Fruit fly (Drosophila melanogaster): ENCODE measurements around the gene kek5.

Gene kek5

DNA sequence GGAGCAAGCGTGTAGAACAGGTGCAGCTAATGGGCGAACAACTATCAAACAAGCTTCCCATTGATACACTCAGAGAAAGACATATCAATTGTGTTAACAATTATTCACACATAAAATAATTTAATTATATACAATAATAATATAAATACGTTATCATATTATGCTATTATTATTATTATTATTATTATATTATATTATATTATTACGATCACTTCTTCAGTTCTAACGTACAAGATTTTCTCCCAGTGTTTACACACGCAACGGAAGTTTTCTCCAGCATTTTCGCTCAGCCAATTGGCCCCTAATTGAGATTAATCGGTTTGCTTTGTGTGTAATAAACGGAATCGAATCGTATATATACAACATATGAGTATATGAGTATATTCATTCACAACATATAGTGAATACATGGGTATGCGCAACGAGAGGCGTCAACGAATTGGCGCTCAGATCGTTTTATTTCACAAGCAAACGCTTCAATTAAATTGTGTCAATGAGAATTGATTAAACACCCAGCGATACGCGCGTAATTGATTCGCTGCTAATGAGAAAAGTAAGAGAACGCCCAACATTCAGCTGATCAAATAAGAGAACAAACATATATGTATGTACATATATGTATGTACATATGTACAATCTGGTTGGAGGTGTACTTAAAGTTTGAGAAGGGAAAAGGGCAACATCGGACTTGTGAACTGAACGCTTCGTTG lies 35.8 kb upstream of the kek5 start (continued):
- TF ChIP-seq CG32767 (GFP tag; IDR thresholded peaks at IDR 0.05) (peak; percentile 38; the same call in 1 of the 2 replicates), scrt (GFP tag; optimal IDR thresholded peaks at IDR 0.05) (peak; percentile 37), Vsx1 (GFP tag; optimal IDR thresholded peaks at IDR 0.05) (peak; percentile 43), hth (optimal IDR thresholded peaks at IDR 0.05) (no peak), nau (GFP tag; optimal IDR thresholded peaks at IDR 0.05) (no peak), pum (GFP tag; optimal IDR thresholded peaks at IDR 0.05) (no peak), sc (optimal IDR thresholded peaks at IDR 0.05) (no peak), sc (GFP tag; optimal IDR thresholded peaks at IDR 0.05) (peak; percentile 13), CG32532 (GFP tag; IDR thresholded peaks at IDR 0.05) (peak; percentile 59), ssp (GFP tag; IDR thresholded peaks at IDR 0.05) (no peak), Awh (GFP tag; IDR thresholded peaks at IDR 0.05) (0 out of 2 replicates have a peak, but pooled peaks have one; percentile 18), Six4 (GFP tag; optimal IDR thresholded peaks at IDR 0.05) (peak; percentile 45), Dp (GFP tag; optimal IDR thresholded peaks at IDR 0.05) (no peak), HmgZ (tag; optimal IDR thresholded peaks at IDR 0.05) (peak; percentile 1), CG17186 (GFP tag; optimal IDR thresholded peaks at IDR 0.05) (no peak), CG13424 (tag; optimal IDR thresholded peaks at IDR 0.05) (peak; percentile 69), seq (GFP tag; IDR thresholded peaks at IDR 0.05) (peak; percentile 61), kah (GFP tag; optimal IDR thresholded peaks at IDR 0.05) (peak; percentile 38), z (GFP tag; IDR thresholded peaks at IDR 0.05) (no peak), D (optimal IDR thresholded peaks at IDR 0.05) (no peak), D (GFP tag; optimal IDR thresholded peaks at IDR 0.05) (peak; percentile 28), Usf (GFP tag; optimal IDR thresholded peaks at IDR 0.05) (no peak)

DNA sequence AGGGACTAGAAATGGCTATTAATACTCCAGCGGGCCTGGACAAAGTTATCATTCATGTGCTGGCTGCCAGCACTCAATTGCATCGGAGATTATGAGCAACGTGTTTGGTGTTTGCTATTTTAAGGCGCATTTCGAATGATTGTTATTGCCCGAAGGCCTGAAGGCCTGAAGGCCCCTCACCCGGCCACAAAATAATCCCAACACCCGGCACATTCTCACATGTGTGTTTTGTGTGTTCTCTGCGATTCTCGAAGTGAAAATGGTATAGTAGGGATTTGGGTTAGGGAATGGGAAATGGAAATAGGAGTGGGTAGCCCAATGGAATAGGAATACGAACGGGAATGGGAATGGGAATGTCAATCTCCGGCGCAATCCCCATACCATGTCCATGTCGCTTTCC lies 34.1 kb upstream of the kek5 start:
- peak; percentile 91 for TF ChIP-seq twi (tag; optimal IDR thresholded peaks at IDR 0.05)
- no peak for TF ChIP-seq Lhr (GFP tag; optimal IDR thresholded peaks at IDR 0.05)
- no peak for TF ChIP-seq CG17829 (tag; optimal IDR thresholded peaks at IDR 0.05)

DNA sequence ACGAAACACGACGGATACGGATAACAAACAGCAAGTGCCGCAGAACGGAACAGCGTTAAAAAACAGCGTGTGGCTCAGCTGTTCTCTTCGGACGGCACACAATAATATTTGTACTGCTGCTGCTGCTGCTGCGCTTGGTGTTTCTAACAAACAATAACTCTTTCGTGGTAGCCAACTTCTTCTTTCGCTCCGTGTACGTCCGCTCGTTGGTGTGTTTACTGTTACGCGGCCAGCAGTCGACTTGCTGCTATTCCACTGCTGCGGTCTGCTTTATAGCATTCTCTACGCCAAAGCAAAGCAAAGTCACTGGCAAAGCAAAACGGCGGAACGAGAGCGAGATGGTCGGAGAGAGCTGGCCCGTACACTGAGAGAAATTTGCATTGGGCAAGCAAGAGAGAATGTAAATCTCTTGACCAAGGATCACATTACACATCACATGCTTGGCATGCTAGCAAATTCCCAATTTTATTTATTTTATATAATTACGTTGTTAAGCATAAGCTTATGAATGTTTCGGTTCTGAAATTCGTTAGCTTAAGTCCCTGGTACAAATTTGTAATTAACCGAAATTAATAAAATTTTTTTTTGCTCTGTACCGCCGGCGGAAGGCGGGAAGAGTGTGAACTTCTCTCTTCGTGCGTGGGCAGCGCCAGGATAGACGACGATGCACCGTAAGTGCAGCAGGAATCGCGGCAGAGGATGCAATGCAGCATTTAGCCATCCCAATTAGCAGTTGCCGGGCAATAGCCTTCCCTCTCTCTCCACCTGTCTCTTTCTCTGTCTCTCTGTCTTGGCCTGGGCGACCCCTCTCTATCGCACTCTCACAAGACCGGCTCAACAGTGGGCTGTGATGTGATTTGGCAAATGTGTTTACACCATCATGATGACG lies 30.9 kb upstream of the kek5 start, which contains the start of gene out:
TSS of gene out (minus strand) at position 287 of the 889 bp plus-strand sequence.
- TF ChIP-seq CG2678 (tag; optimal IDR thresholded peaks at IDR 0.05), result peak; percentile 96
- peak; percentile 91 for TF ChIP-seq B-H1 (GFP tag; IDR thresholded peaks at IDR 0.05)
- TF ChIP-seq Fer3 (tag; optimal IDR thresholded peaks at IDR 0.05), result peak; percentile 91
- TF ChIP-seq jing (GFP tag; optimal IDR thresholded peaks at IDR 0.05), result peak; percentile 83
- no peak for TF ChIP-seq nerfin-2 (GFP tag; IDR thresholded peaks at IDR 0.05; ENCODE audit: partially characterized antibody)
- peak; percentile 94 for TF ChIP-seq Hr3 (GFP tag; optimal IDR thresholded peaks at IDR 0.05)
- peak; percentile 86 for TF ChIP-seq CrebB (tag; optimal IDR thresholded peaks at IDR 0.05)
- peak; percentile 70 for TF ChIP-seq Deaf1 (tag; optimal IDR thresholded peaks at IDR 0.05)
- TF ChIP-seq CG10209 (GFP tag; optimal IDR thresholded peaks at IDR 0.05), result peak; percentile 95
- peak; percentile 89 for TF ChIP-seq CG34376 (GFP tag; optimal IDR thresholded peaks at IDR 0.05)
- no peak for TF ChIP-seq cad (GFP tag; optimal IDR thresholded peaks at IDR 0.05)
- TF ChIP-seq HLHmδ (GFP tag; optimal IDR thresholded peaks at IDR 0.05), result peak; percentile 31
- peak; percentile 93 for TF ChIP-seq tio (GFP tag; optimal IDR thresholded peaks at IDR 0.05)
- peak; percentile 68 for TF ChIP-seq crol (GFP tag; IDR thresholded peaks at IDR 0.05)
- peak; percentile 94 for TF ChIP-seq phol (tag; optimal IDR thresholded peaks at IDR 0.05)
- TF ChIP-seq TFAM (GFP tag; optimal IDR thresholded peaks at IDR 0.05), result peak; percentile 73
- no peak for TF ChIP-seq luna (GFP tag; optimal IDR thresholded peaks at IDR 0.05)
- TF ChIP-seq lilli (GFP tag; optimal IDR thresholded peaks at IDR 0.05), result peak; percentile 94
- peak; percentile 66 for TF ChIP-seq CG15479 (GFP tag; optimal IDR thresholded peaks at IDR 0.05)
- peak; percentile 94 for TF ChIP-seq CG16815 (GFP tag; optimal IDR thresholded peaks at IDR 0.05)
- TF ChIP-seq Myb (GFP tag; optimal IDR thresholded peaks at IDR 0.05), result peak; percentile 61
- peak; percentile 95 for TF ChIP-seq Meics (GFP tag; optimal IDR thresholded peaks at IDR 0.05)

All from whole organism, embryonic.